Worm (Caenorhabditis elegans) whole organism, L4 larva: ENCODE data around the gene tpst-2.

Source experiments
- D1046.2 ChIP-seq: fragments of 200-800 bp; sonication (Bioruptor generic); IDR thresholded peaks from 2 replicates; pipeline ENCODE4 v1.3.6; 2022; ENCODE audit warnings: missing genetic modification characterization, missing compliant biosample characterization
- F10B5.3 ChIP-seq: sonication (generic microtip); optimal IDR thresholded peaks from 2 replicates; lab custom pipeline; 2016; ENCODE audit warnings: mild to moderate bottlenecking, missing genetic modification characterization, missing compliant biosample characterization
- F37D6.2 ChIP-seq: sonication (generic microtip); optimal IDR thresholded peaks from 2 replicates; lab custom pipeline; 2016; ENCODE audit warnings: mild to moderate bottlenecking, missing genetic modification characterization, missing compliant biosample characterization
- F44E2.7 ChIP-seq: fragments of 200-800 bp; sonication (Bioruptor generic); IDR thresholded peaks from 2 replicates; pipeline ENCODE4 v2.1.2; 2022; ENCODE audit warnings: missing genetic modification characterization, missing compliant biosample characterization
- R02D3.7 ChIP-seq: fragments of 150-350 bp; sonication (generic microtip); optimal IDR thresholded peaks from 3 replicates; lab custom pipeline; 2014; ENCODE audit warnings: missing biosample characterization, missing genetic modification characterization
- ZK546.5 ChIP-seq, 2 experiments: sonication (generic microtip); optimal IDR thresholded peaks; 2 replicates each; lab custom pipeline; 2017; ENCODE audit warnings: missing biosample characterization in 2 of 2, missing genetic modification characterization in 2 of 2
- aha-1 ChIP-seq: fragments of 150-350 bp; peaks from one replicate; lab custom pipeline; 2014; ENCODE audit warnings: missing biosample characterization, missing genetic modification characterization
- ama-1 ChIP-seq: fragments of 150-350 bp; optimal IDR thresholded peaks from 2 replicates; lab custom pipeline; 2014; ENCODE audit warnings: inconsistent platforms, mixed read lengths
- attf-4 ChIP-seq: sonication (generic microtip); optimal IDR thresholded peaks from 3 replicates; lab custom pipeline; 2017; ENCODE audit warnings: missing biosample characterization, missing genetic modification characterization
- ceh-28 ChIP-seq: fragments of 150-350 bp; optimal IDR thresholded peaks from 2 replicates; lab custom pipeline; 2014; ENCODE audit warnings: missing biosample characterization, missing genetic modification reagents, missing genetic modification characterization
- ceh-44 ChIP-seq: fragments of 200-800 bp; sonication (Bioruptor generic); IDR thresholded peaks from 2 replicates; pipeline ENCODE4 v1.3.6; 2022; ENCODE audit warnings: missing genetic modification reagents, missing genetic modification characterization, missing compliant biosample characterization
- ceh-82 ChIP-seq: sonication (generic microtip); optimal IDR thresholded peaks from 2 replicates; lab custom pipeline; 2017; ENCODE audit warnings: missing biosample characterization, missing genetic modification characterization
- ces-1 ChIP-seq: fragments of 150-350 bp; sonication (generic microtip); optimal IDR thresholded peaks from 4 replicates; lab custom pipeline; 2014; ENCODE audit warnings: missing biosample characterization, missing genetic modification reagents, missing genetic modification characterization
- daf-8 ChIP-seq: fragments of 200-800 bp; sonication (Bioruptor generic); IDR thresholded peaks from 2 replicates; pipeline ENCODE4 v1.3.6; 2022; ENCODE audit warnings: missing genetic modification characterization, missing compliant biosample characterization
- dmd-9 ChIP-seq: fragments of 200-800 bp; sonication (Bioruptor generic); IDR thresholded peaks from 2 replicates; pipeline ENCODE4 v1.3.6; 2022; ENCODE audit warnings: missing genetic modification reagents, missing genetic modification characterization, missing compliant biosample characterization
- dve-1 ChIP-seq: sonication (generic microtip); optimal IDR thresholded peaks from 2 replicates; lab custom pipeline; 2017; ENCODE audit warnings: antibody characterized with exemption, mild to moderate bottlenecking, missing genetic modification characterization, missing compliant biosample characterization; ENCODE audit not compliant: insufficient read depth
- egl-27 ChIP-seq: sonication (generic microtip); optimal IDR thresholded peaks from 3 replicates; lab custom pipeline; 2017; ENCODE audit warnings: missing biosample characterization, missing genetic modification reagents, missing genetic modification characterization
- egl-43 ChIP-seq: fragments of 200-800 bp; sonication (Bioruptor generic); IDR thresholded peaks from 2 replicates; pipeline ENCODE4 v1.3.6; 2022; ENCODE audit warnings: missing genetic modification reagents, missing genetic modification characterization, missing compliant biosample characterization
- fkh-10 ChIP-seq: fragments of 150-350 bp; optimal IDR thresholded peaks from 2 replicates; lab custom pipeline; 2014; ENCODE audit warnings: missing biosample characterization, missing genetic modification reagents, missing genetic modification characterization
- hif-1 ChIP-seq, 2 experiments: sonication (generic microtip); optimal IDR thresholded peaks; 2 replicates each; lab custom pipeline; 2016 to 2017; ENCODE audit warnings: missing compliant biosample characterization in 2 of 2, missing genetic modification characterization in 2 of 2, missing genetic modification reagents in 2 of 2, missing genotype in 2 of 2, mild to moderate bottlenecking in 1 of 2
- hlh-30 ChIP-seq: sonication (generic microtip); optimal IDR thresholded peaks from 2 replicates; lab custom pipeline; 2017; ENCODE audit warnings: antibody characterized with exemption, mild to moderate bottlenecking, missing genetic modification characterization, missing compliant biosample characterization; ENCODE audit not compliant: insufficient read depth
- hmg-1.1 ChIP-seq: fragments of 200-800 bp; sonication (Bioruptor generic); IDR thresholded peaks from 2 replicates; pipeline ENCODE4 v1.3.6; 2022; ENCODE audit warnings: missing genetic modification reagents, missing genetic modification characterization, missing compliant biosample characterization
- lin-38 ChIP-seq: fragments of 200-800 bp; sonication (Bioruptor generic); IDR thresholded peaks from 2 replicates; pipeline ENCODE4 v1.3.6; 2022; ENCODE audit warnings: missing genetic modification reagents, missing genetic modification characterization, missing compliant biosample characterization
- madf-5 ChIP-seq, 2 experiments: fragments of 200-800 bp; sonication (Bioruptor generic); IDR thresholded peaks; 2 replicates each; pipeline ENCODE4 v1.3.6; 2022; ENCODE audit warnings: missing compliant biosample characterization in 2 of 2, missing genetic modification characterization in 2 of 2
- mdl-1 ChIP-seq, 2 experiments: fragments of 150-350 bp in 1 of 2; sonication (generic microtip) in 1 of 2; optimal IDR thresholded peaks; 2 replicates each; lab custom pipeline; 2014 to 2017; ENCODE audit warnings: missing biosample characterization in 2 of 2, missing genetic modification characterization in 2 of 2
- mdt-29 ChIP-seq: fragments of 200-800 bp; sonication (Bioruptor generic); IDR thresholded peaks from 2 replicates; pipeline ENCODE4 v1.3.6; 2022; ENCODE audit warnings: missing genetic modification reagents, missing genetic modification characterization, missing compliant biosample characterization
- mep-1 ChIP-seq: fragments of 150-350 bp; sonication (generic microtip); optimal IDR thresholded peaks from 3 replicates; lab custom pipeline; 2014; ENCODE audit warnings: missing biosample characterization, missing genetic modification characterization
- nhr-102 ChIP-seq: sonication (generic microtip); optimal IDR thresholded peaks from 2 replicates; lab custom pipeline; 2016; ENCODE audit warnings: mild to moderate bottlenecking, missing genetic modification characterization, moderate library complexity, missing compliant biosample characterization
- nhr-25 ChIP-seq: sonication (generic microtip); optimal IDR thresholded peaks from 2 replicates; lab custom pipeline; 2017; ENCODE audit warnings: missing genetic modification characterization, mild to moderate bottlenecking, missing compliant biosample characterization, antibody characterized with exemption, moderate library complexity, borderline replicate concordance; ENCODE audit not compliant: insufficient read depth
- nhr-28 ChIP-seq: fragments of 150-350 bp; optimal IDR thresholded peaks from 2 replicates; lab custom pipeline; 2014; ENCODE audit warnings: missing biosample characterization, missing genetic modification characterization
- nhr-42 ChIP-seq: fragments of 200-800 bp; sonication (Bioruptor generic); IDR thresholded peaks from 2 replicates; pipeline ENCODE4 v1.3.6; 2022; ENCODE audit warnings: missing genetic modification characterization, missing compliant biosample characterization
- nhr-6 ChIP-seq: fragments of 150-350 bp; optimal IDR thresholded peaks from 2 replicates; lab custom pipeline; 2014; ENCODE audit warnings: missing biosample characterization, missing genetic modification characterization
- php-3 ChIP-seq: fragments of 200-800 bp; sonication (Bioruptor generic); IDR thresholded peaks from 2 replicates; pipeline ENCODE4 v1.3.6; 2022; ENCODE audit warnings: missing genetic modification reagents, missing genetic modification characterization, missing compliant biosample characterization
- pqm-1 ChIP-seq: sonication (generic microtip); optimal IDR thresholded peaks from 2 replicates; lab custom pipeline; 2017; ENCODE audit warnings: missing biosample characterization, missing genetic modification characterization
- rbr-2 ChIP-seq: sonication (generic microtip); optimal IDR thresholded peaks from 2 replicates; lab custom pipeline; 2016; ENCODE audit warnings: missing genotype, missing genetic modification characterization, missing compliant biosample characterization
- sdz-12 ChIP-seq: fragments of 200-800 bp; sonication (Bioruptor generic); optimal IDR thresholded peaks from 2 replicates; lab custom pipeline; 2018; ENCODE audit warnings: mild to moderate bottlenecking, missing genetic modification characterization, missing compliant biosample characterization
- skn-1 ChIP-seq: fragments of 150-350 bp; optimal IDR thresholded peaks from 2 replicates; lab custom pipeline; 2014; ENCODE audit warnings: missing biosample characterization, missing genetic modification characterization
- unc-39 ChIP-seq: sonication (generic microtip); optimal IDR thresholded peaks from 2 replicates; lab custom pipeline; 2017; ENCODE audit warnings: missing biosample characterization, missing genetic modification characterization
- unc-62 ChIP-seq, 3 experiments: fragments of 150-350 bp in 1 of 3; sonication (generic microtip); optimal IDR thresholded peaks in 2 of 3; peaks in 1 of 3; 1 replicate in 1 of 3; 2 replicates in 2 of 3; lab custom pipeline; 2014 to 2017; ENCODE audit warnings: missing biosample characterization in 3 of 3, missing genetic modification characterization in 3 of 3, missing genetic modification reagents in 3 of 3, missing genotype in 1 of 3
- zfp-3 ChIP-seq: fragments of 200-800 bp; sonication (Bioruptor generic); conservative IDR thresholded peaks from 2 replicates; pipeline ENCODE4 v1.3.6; 2022; ENCODE audit warnings: missing genetic modification reagents, missing genetic modification characterization, missing compliant biosample characterization

The tpst-2 gene

DNA sequence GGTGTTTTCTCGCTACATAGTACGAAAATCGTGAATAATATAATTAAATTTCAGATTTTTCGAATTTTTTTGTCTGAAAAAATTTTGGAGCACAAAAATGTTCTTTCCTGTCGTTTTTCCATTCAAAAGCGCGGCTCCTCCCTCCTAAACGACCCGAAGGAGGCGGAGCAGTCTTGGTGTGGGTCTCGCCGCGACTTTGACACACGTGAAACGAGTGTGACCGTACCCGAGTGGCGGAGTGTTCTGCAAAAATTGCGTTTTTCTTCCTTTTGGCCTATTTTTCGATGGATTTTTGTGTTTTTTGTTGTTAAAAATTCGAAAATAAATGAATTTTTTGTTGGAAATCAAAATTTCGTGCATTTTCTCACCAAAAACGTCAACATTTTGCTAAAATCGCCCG is 22.5 kb downstream of the tpst-2 start, which contains the start of gene snt-2 (continued):
- peak; percentile 78 for TF ChIP-seq rbr-2
- TF ChIP-seq ceh-82: no peak
- peak; percentile 31 for TF ChIP-seq nhr-102 (tag; lab: Kevin White, UChicago)
- TF ChIP-seq ces-1: no peak
- TF ChIP-seq dmd-9 (GFP tag; lab: Robert Waterston, UW): peak; percentile 46; the same call in 1 of the 2 replicates
- no peak for TF ChIP-seq ama-1 (lab: Kevin White, UChicago)
- peak; percentile 71 for TF ChIP-seq nhr-6 (tag; lab: Kevin White, UChicago)
- TF ChIP-seq sdz-12: no peak
- peak; percentile 69 for TF ChIP-seq fkh-10 (GFP tag; lab: Kevin White, UChicago)
- TF ChIP-seq mdt-29 (GFP tag; lab: Robert Waterston, UW): 0 out of 2 replicates have a peak, but pooled peaks have one; percentile 26
- peak in 1 of 2 experiments; percentile 61 for TF ChIP-seq hif-1 (tag; optimal IDR thresholded peaks at IDR 0.05; lab: Kevin White, UChicago)
- no peak for TF ChIP-seq skn-1 (tag; lab: Kevin White, UChicago)
- TF ChIP-seq pqm-1: peak; percentile 25
- TF ChIP-seq mdl-1 (tag; optimal IDR thresholded peaks at IDR 0.05; lab: Kevin White, UChicago): no peak
- peak; percentile 70 for TF ChIP-seq nhr-28 (tag; lab: Kevin White, UChicago)
- TF ChIP-seq hlh-30: peak; percentile 87
- no peak for TF ChIP-seq unc-62 (GFP tag; optimal IDR thresholded peaks at IDR 0.05 in 1 of 2; lab: Kevin White, UChicago)
- no peak for TF ChIP-seq unc-62 (tag; optimal IDR thresholded peaks at IDR 0.05; lab: Kevin White, UChicago)
- peak; percentile 72 for TF ChIP-seq dve-1 (tag; lab: Kevin White, UChicago)
- TF ChIP-seq zfp-3: no peak

DNA sequence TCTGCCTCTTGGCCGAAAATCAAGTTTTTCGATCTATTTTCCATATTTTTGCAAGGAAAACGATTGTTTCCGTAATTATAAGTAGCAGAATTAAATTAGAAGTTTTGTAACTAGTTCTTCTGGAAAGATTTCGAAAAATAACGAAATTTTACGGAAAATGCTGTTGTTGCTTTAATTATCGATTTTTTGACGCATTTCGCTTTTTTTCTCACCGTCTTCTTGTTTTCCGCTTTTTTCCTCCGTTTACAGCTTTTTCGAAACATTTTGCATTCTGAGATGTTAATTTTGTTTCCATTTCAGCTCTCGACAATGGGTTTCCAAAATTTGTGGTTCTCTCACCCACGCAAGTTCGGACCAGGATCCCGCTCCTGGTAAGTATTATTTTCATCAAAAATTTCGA is 22.9 kb downstream of the tpst-2 start, which contains the start of gene rps-29:
Gene rps-29 (plus strand): TSS at position 301 of the 400 bp plus-strand sequence.
- TF ChIP-seq ceh-28 (tag; lab: Kevin White, UChicago) (peak; percentile 15), F10B5.3 (tag; lab: Kevin White, UChicago) (no peak), aha-1 (tag; lab: Kevin White, UChicago) (peak; percentile 1), skn-1 (tag; lab: Kevin White, UChicago) (no peak), F37D6.2 (tag; lab: Kevin White, UChicago) (no peak)

DNA sequence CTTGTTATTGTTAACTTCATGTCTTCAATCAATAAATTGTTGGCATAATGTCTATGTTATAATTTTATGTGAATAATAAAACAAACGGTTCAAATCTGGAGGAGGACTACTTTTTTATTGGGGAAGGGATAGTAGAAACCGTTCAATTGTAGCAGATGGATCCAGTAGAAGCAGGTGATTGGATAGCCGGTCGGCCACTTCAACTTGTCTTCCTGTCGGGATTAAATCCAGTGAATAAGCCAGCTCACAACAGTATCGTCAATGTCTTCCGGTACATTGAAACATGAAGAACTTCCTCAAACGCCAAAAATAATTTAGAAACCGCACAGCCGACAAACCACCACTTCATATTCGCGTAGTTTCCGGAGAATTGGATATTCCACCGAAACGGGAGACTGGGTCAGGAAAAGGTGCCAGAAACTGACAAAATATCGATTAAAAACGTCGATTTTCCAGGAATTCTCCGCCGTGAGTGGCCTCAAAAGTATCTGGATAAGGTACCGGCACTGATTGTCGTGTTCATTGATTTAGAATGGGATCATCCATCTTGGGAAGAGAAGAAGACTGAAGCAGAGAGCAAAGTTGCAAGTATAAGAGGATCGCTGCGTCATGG is 24.0 kb downstream of the tpst-2 start, which contains the start of gene trpp-11:
Gene trpp-11 (plus strand): TSS at position 153 of the 613 bp plus-strand sequence.
- TF ChIP-seq egl-43 (0 out of 2 replicates have a peak, but pooled peaks have one; percentile 15), ama-1 (lab: Kevin White, UChicago) (peak; percentile 43), hmg-1.1 (GFP tag; lab: Robert Waterston, UW) (no peak), ceh-28 (tag; lab: Kevin White, UChicago) (no peak), sdz-12 (no peak), mep-1 (tag; lab: Kevin White, UChicago) (no peak), ZK546.5 (tag; optimal IDR thresholded peaks at IDR 0.05; lab: Kevin White, UChicago) (no peak), egl-27 (tag; lab: Kevin White, UChicago) (no peak), skn-1 (tag; lab: Kevin White, UChicago) (no peak), R02D3.7 (tag; lab: Kevin White, UChicago) (no peak), hlh-30 (no peak), unc-39 (no peak), attf-4 (no peak), daf-8 (GFP tag; lab: Robert Waterston, UW) (no peak), D1046.2 (0 out of 2 replicates have a peak, but pooled peaks have one; percentile 52), nhr-25 (tag; lab: Kevin White, UChicago) (no peak), php-3 (no peak), nhr-42 (GFP tag; lab: Robert Waterston, UW) (no peak), F44E2.7 (no peak), unc-62 (GFP tag; optimal IDR thresholded peaks at IDR 0.05 in 1 of 2; lab: Kevin White, UChicago) (peak in 1 of 2 experiments; percentile 65), unc-62 (tag; optimal IDR thresholded peaks at IDR 0.05; lab: Kevin White, UChicago) (no peak), ceh-44 (no peak), hif-1 (tag; optimal IDR thresholded peaks at IDR 0.05; lab: Kevin White, UChicago) (no peak), madf-5 (GFP tag; IDR thresholded peaks at IDR 0.05; lab: Robert Waterston, UW) (0 out of 4 replicates have a peak, but pooled peaks of 1 of the 2 experiments have one; percentile 3), lin-38 (GFP tag; lab: Robert Waterston, UW) (peak; percentile 55)
